Worm (Caenorhabditis elegans) whole organism, midembryonic: ENCODE data around the gene R11D1.2.

Experiments
- flt-1 ChIP-seq: fragments of 200-800 bp; sonication (Bioruptor generic); IDR thresholded peaks from 2 replicates; pipeline ENCODE4 v1.3.6; 2022; ENCODE audit warnings: missing genetic modification characterization, missing compliant biosample characterization
- ref-1 ChIP-seq: fragments of 200-800 bp; sonication (Bioruptor generic); conservative IDR thresholded peaks from 2 replicates; pipeline ENCODE4 v1.3.6; 2022; ENCODE audit warnings: missing genetic modification reagents, missing genetic modification characterization, missing compliant biosample characterization
- tab-1 ChIP-seq: fragments of 200-800 bp; sonication (Bioruptor generic); IDR thresholded peaks from 2 replicates; pipeline ENCODE4 v1.3.6; 2022; ENCODE audit warnings: missing genetic modification characterization, missing compliant biosample characterization

DNA sequence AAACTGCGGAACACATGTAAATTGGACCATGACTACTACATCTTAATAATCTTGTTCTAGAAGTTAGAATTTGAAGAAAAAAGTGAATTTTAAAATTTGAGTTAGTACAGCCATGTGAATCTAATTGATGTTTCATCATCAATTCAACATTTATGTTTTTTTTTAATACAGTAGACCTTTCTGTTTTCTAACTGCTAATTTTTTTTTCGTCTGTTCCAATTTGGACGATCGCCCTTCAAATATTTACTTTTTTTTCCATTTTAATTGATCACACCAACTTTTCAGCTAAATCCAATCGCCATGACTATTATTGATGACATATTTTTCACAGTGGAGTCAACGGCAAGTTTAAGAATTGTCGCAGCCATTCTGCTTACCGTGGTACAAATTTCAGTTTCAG is 37.8 kb upstream of the R11D1.2 start, which contains the start of gene srx-116:
- no peak for TF ChIP-seq tab-1 (GFP tag; lab: Robert Waterston, UW)
- TF ChIP-seq ref-1: no peak
- no peak for TF ChIP-seq flt-1 (GFP tag; lab: Robert Waterston, UW)
